Worm (Caenorhabditis elegans) whole organism, L1 larva: ENCODE measurements around the gene F19B6.3.

ENCODE experiments used
- aha-1 ChIP-seq: fragments of 150-350 bp; optimal IDR thresholded peaks from 2 replicates; lab custom pipeline; 2014; ENCODE audit warnings: missing biosample characterization, missing genetic modification characterization
- fkh-10 ChIP-seq: sonication (generic microtip); optimal IDR thresholded peaks from 2 replicates; lab custom pipeline; 2017; ENCODE audit warnings: missing biosample characterization, missing genetic modification reagents, missing genetic modification characterization
- jun-1 ChIP-seq: fragments of 150-350 bp; optimal IDR thresholded peaks from 2 replicates; lab custom pipeline; 2014; ENCODE audit warnings: missing biosample characterization, missing genetic modification reagents, missing genetic modification characterization
- lsy-2 ChIP-seq, 2 experiments: fragments of 150-350 bp; optimal IDR thresholded peaks; 2 replicates each; lab custom pipeline; 2014; ENCODE audit warnings: missing biosample characterization in 2 of 2, missing genetic modification characterization in 2 of 2
- skn-1 ChIP-seq: fragments of 150-350 bp; optimal IDR thresholded peaks from 2 replicates; lab custom pipeline; 2014; ENCODE audit warnings: missing biosample characterization, missing genetic modification characterization

DNA sequence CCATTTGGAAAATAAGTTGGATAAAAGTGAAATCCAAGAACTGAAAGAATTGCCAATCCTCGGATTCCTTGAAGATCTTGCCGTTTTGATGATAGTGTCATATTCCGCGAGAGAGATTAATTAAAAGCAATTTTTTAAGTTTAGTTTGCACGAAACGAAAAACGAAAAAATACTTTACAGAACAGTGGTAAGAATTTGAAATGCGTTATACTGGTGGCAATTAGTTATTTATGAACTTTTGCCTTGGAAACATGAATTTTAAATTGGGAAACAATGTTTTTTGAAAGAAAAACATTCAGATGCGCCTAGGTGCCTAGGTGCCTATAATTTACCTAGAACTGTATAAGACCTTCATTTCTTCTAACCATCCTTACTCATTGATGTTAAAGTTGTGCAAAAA lies 19.3 kb upstream of the F19B6.3 start, which contains the start of gene oac-57:
- TF ChIP-seq skn-1: no peak
- TF ChIP-seq lsy-2 (tag; optimal IDR thresholded peaks at IDR 0.05; lab: Kevin White, UChicago): no peak
- no peak for TF ChIP-seq aha-1
- TF ChIP-seq fkh-10 (GFP tag; lab: Kevin White, UChicago): no peak
- no peak for TF ChIP-seq jun-1 (tag; lab: Kevin White, UChicago)
